Worm (Caenorhabditis elegans) whole organism, mixed stage, embryonic: Measurements from ENCODE around the gene str-140.

Source experiments
- bed-3 ChIP-seq: fragments of 200-800 bp; sonication (Bioruptor generic); optimal IDR thresholded peaks from 3 replicates; lab custom pipeline; 2018; ENCODE audit warnings: mild to moderate bottlenecking, missing genetic modification characterization, moderate library complexity, missing compliant biosample characterization
- lin-13 ChIP-seq: fragments of 150-350 bp; optimal IDR thresholded peaks from 2 replicates; lab custom pipeline; 2014; ENCODE audit warnings: missing biosample characterization, missing genetic modification characterization
- lsy-2 ChIP-seq: fragments of 150-350 bp; optimal IDR thresholded peaks from 2 replicates; lab custom pipeline; 2014; ENCODE audit warnings: missing biosample characterization, missing genetic modification characterization
- nhr-12 ChIP-seq: fragments of 150-350 bp; optimal IDR thresholded peaks from 2 replicates; lab custom pipeline; 2014; ENCODE audit warnings: missing biosample characterization, missing genetic modification characterization
- nhr-2 ChIP-seq: fragments of 150-350 bp; optimal IDR thresholded peaks from 2 replicates; lab custom pipeline; 2014; ENCODE audit warnings: missing biosample characterization, missing genetic modification characterization
- nhr-237 ChIP-seq: fragments of 150-350 bp; optimal IDR thresholded peaks from 2 replicates; lab custom pipeline; 2014; ENCODE audit warnings: missing biosample characterization, missing genetic modification characterization
- snpc-4 ChIP-seq: fragments of 150-350 bp; optimal IDR thresholded peaks from 2 replicates; lab custom pipeline; 2014; ENCODE audit warnings: missing biosample characterization, missing genetic modification characterization
- sptf-1 ChIP-seq: sonication (generic microtip); optimal IDR thresholded peaks from 2 replicates; lab custom pipeline; 2017; ENCODE audit warnings: mild to moderate bottlenecking, missing genetic modification characterization, moderate library complexity, missing compliant biosample characterization
- unc-62 ChIP-seq: fragments of 150-350 bp; optimal IDR thresholded peaks from 2 replicates; lab custom pipeline; 2014; ENCODE audit warnings: missing biosample characterization, missing genetic modification reagents, missing genetic modification characterization

DNA sequence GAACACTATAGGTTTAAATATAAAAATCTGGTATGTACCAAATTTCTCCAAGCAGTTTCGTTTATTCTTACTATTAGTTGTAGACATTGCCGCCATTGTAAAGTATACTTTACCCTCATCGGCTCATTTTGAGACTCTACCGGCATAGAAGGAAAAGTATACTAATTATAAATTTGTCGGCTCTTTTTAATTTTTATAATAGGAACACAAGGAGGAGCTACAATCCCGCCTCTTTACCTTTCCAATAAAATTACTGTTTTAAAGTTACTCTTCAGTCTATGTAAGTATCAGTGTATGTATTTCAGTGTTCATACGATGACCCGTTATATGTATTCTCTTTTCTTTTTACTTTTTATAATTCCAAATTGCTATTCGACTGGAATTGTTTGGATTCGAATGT lies 31.6 kb upstream of the str-140 start, which contains the start of gene sdz-23:
- TF ChIP-seq bed-3 (no peak), lsy-2 (tag; lab: Kevin White, UChicago) (no peak), lin-13 (tag; lab: Kevin White, UChicago) (no peak), sptf-1 (tag; lab: Kevin White, UChicago) (no peak), snpc-4 (tag; lab: Kevin White, UChicago) (no peak), unc-62 (GFP tag; lab: Kevin White, UChicago) (no peak), nhr-237 (tag; lab: Kevin White, UChicago) (no peak), nhr-12 (tag; lab: Kevin White, UChicago) (no peak), nhr-2 (no peak)
